Worm (Caenorhabditis elegans) whole organism, L4 larva: Measurements from ENCODE around the gene faah-1.

Experiments used
- F37D6.2 ChIP-seq: sonication (generic microtip); optimal IDR thresholded peaks from 2 replicates; lab custom pipeline; 2016; ENCODE audit warnings: mild to moderate bottlenecking, missing genetic modification characterization, missing compliant biosample characterization
- F44E2.7 ChIP-seq: fragments of 200-800 bp; sonication (Bioruptor generic); IDR thresholded peaks from 2 replicates; pipeline ENCODE4 v2.1.2; 2022; ENCODE audit warnings: missing genetic modification characterization, missing compliant biosample characterization
- R02D3.7 ChIP-seq: fragments of 150-350 bp; sonication (generic microtip); optimal IDR thresholded peaks from 3 replicates; lab custom pipeline; 2014; ENCODE audit warnings: missing biosample characterization, missing genetic modification characterization
- T20F7.1 ChIP-seq: fragments of 200-800 bp; sonication (Bioruptor generic); optimal IDR thresholded peaks from 2 replicates; lab custom pipeline; 2018; ENCODE audit warnings: mild to moderate bottlenecking, missing genetic modification characterization, missing compliant biosample characterization
- Y75B8A.6 ChIP-seq: fragments of 200-800 bp; sonication (Bioruptor generic); IDR thresholded peaks from 2 replicates; pipeline ENCODE4 v1.3.6; 2022; ENCODE audit warnings: missing genetic modification reagents, missing genetic modification characterization, missing compliant biosample characterization
- aha-1 ChIP-seq: fragments of 150-350 bp; peaks from one replicate; lab custom pipeline; 2014; ENCODE audit warnings: missing biosample characterization, missing genetic modification characterization
- arid-1 ChIP-seq: fragments of 200-800 bp; sonication (Bioruptor generic); conservative IDR thresholded peaks from 2 replicates; pipeline ENCODE4 v1.3.6; 2022; ENCODE audit warnings: missing genetic modification reagents, missing genetic modification characterization, missing compliant biosample characterization
- attf-4 ChIP-seq: sonication (generic microtip); optimal IDR thresholded peaks from 3 replicates; lab custom pipeline; 2017; ENCODE audit warnings: missing biosample characterization, missing genetic modification characterization
- ceh-44 ChIP-seq: fragments of 200-800 bp; sonication (Bioruptor generic); IDR thresholded peaks from 2 replicates; pipeline ENCODE4 v1.3.6; 2022; ENCODE audit warnings: missing genetic modification reagents, missing genetic modification characterization, missing compliant biosample characterization
- ces-1 ChIP-seq: fragments of 150-350 bp; sonication (generic microtip); optimal IDR thresholded peaks from 4 replicates; lab custom pipeline; 2014; ENCODE audit warnings: missing biosample characterization, missing genetic modification reagents, missing genetic modification characterization
- cey-2 ChIP-seq: sonication (generic microtip); optimal IDR thresholded peaks from 3 replicates; lab custom pipeline; 2017; ENCODE audit warnings: missing genetic modification characterization, mild to moderate bottlenecking, missing compliant biosample characterization, antibody characterized with exemption, borderline replicate concordance; ENCODE audit not compliant: insufficient read depth
- daf-16 ChIP-seq, 3 experiments: sonication (generic microtip); optimal IDR thresholded peaks; 2 replicates each; lab custom pipeline; 2016 to 2017; ENCODE audit warnings: missing genetic modification characterization in 3 of 3, missing genetic modification reagents in 3 of 3, mild to moderate bottlenecking in 2 of 3, missing compliant biosample characterization in 2 of 3, missing biosample characterization in 1 of 3, moderate library complexity in 1 of 3
- daf-19 ChIP-seq: fragments of 200-800 bp; sonication (Bioruptor generic); conservative IDR thresholded peaks from 2 replicates; pipeline ENCODE4 v1.3.6; 2022; ENCODE audit warnings: missing genetic modification characterization, missing compliant biosample characterization
- daf-8 ChIP-seq: fragments of 200-800 bp; sonication (Bioruptor generic); IDR thresholded peaks from 2 replicates; pipeline ENCODE4 v1.3.6; 2022; ENCODE audit warnings: missing genetic modification characterization, missing compliant biosample characterization
- dmd-6 ChIP-seq: fragments of 200-800 bp; sonication (Bioruptor generic); IDR thresholded peaks from 2 replicates; pipeline ENCODE4 v1.3.6; 2022; ENCODE audit warnings: missing genetic modification reagents, missing genetic modification characterization, missing compliant biosample characterization
- dmd-8 ChIP-seq: fragments of 200-800 bp; sonication (Bioruptor generic); IDR thresholded peaks from 2 replicates; pipeline ENCODE4 v1.3.6; 2022; ENCODE audit warnings: missing genetic modification characterization, missing compliant biosample characterization
- dpl-1 ChIP-seq: fragments of 150-350 bp; optimal IDR thresholded peaks from 2 replicates; lab custom pipeline; 2014; ENCODE audit warnings: missing biosample characterization, missing genetic modification reagents, missing genetic modification characterization
- dve-1 ChIP-seq: sonication (generic microtip); optimal IDR thresholded peaks from 2 replicates; lab custom pipeline; 2017; ENCODE audit warnings: antibody characterized with exemption, mild to moderate bottlenecking, missing genetic modification characterization, missing compliant biosample characterization; ENCODE audit not compliant: insufficient read depth
- hlh-11 ChIP-seq: fragments of 200-800 bp; sonication (Bioruptor generic); optimal IDR thresholded peaks from 2 replicates; lab custom pipeline; 2018; ENCODE audit warnings: mild to moderate bottlenecking, missing genetic modification characterization, missing compliant biosample characterization
- hmg-1.1 ChIP-seq: fragments of 200-800 bp; sonication (Bioruptor generic); IDR thresholded peaks from 2 replicates; pipeline ENCODE4 v1.3.6; 2022; ENCODE audit warnings: missing genetic modification reagents, missing genetic modification characterization, missing compliant biosample characterization
- lin-1 ChIP-seq: fragments of 200-800 bp; sonication (Bioruptor generic); IDR thresholded peaks from 2 replicates; pipeline ENCODE4 v1.3.6; 2022; ENCODE audit warnings: missing genetic modification reagents, missing genetic modification characterization, missing compliant biosample characterization
- lin-38 ChIP-seq: fragments of 200-800 bp; sonication (Bioruptor generic); IDR thresholded peaks from 2 replicates; pipeline ENCODE4 v1.3.6; 2022; ENCODE audit warnings: missing genetic modification reagents, missing genetic modification characterization, missing compliant biosample characterization
- mdl-1 ChIP-seq, 2 experiments: fragments of 150-350 bp in 1 of 2; sonication (generic microtip) in 1 of 2; optimal IDR thresholded peaks; 2 replicates each; lab custom pipeline; 2014 to 2017; ENCODE audit warnings: missing biosample characterization in 2 of 2, missing genetic modification characterization in 2 of 2
- mdt-29 ChIP-seq: fragments of 200-800 bp; sonication (Bioruptor generic); IDR thresholded peaks from 2 replicates; pipeline ENCODE4 v1.3.6; 2022; ENCODE audit warnings: missing genetic modification reagents, missing genetic modification characterization, missing compliant biosample characterization
- mes-2 ChIP-seq: sonication (generic microtip); optimal IDR thresholded peaks from 2 replicates; lab custom pipeline; 2016; ENCODE audit warnings: missing genotype, mild to moderate bottlenecking, missing genetic modification characterization, missing compliant biosample characterization; ENCODE audit not compliant: poor library complexity, severe bottlenecking
- mxl-3 ChIP-seq: fragments of 200-800 bp; sonication (Bioruptor generic); optimal IDR thresholded peaks from 2 replicates; lab custom pipeline; 2018; ENCODE audit warnings: mild to moderate bottlenecking, missing genetic modification characterization, missing compliant biosample characterization
- nhr-42 ChIP-seq: fragments of 200-800 bp; sonication (Bioruptor generic); IDR thresholded peaks from 2 replicates; pipeline ENCODE4 v1.3.6; 2022; ENCODE audit warnings: missing genetic modification characterization, missing compliant biosample characterization
- nhr-6 ChIP-seq: fragments of 150-350 bp; optimal IDR thresholded peaks from 2 replicates; lab custom pipeline; 2014; ENCODE audit warnings: missing biosample characterization, missing genetic modification characterization
- php-3 ChIP-seq: fragments of 200-800 bp; sonication (Bioruptor generic); IDR thresholded peaks from 2 replicates; pipeline ENCODE4 v1.3.6; 2022; ENCODE audit warnings: missing genetic modification reagents, missing genetic modification characterization, missing compliant biosample characterization
- pqm-1 ChIP-seq: sonication (generic microtip); optimal IDR thresholded peaks from 2 replicates; lab custom pipeline; 2017; ENCODE audit warnings: missing biosample characterization, missing genetic modification characterization
- saeg-2 ChIP-seq: fragments of 200-800 bp; sonication (Bioruptor generic); IDR thresholded peaks from 2 replicates; pipeline ENCODE4 v1.3.6; 2022; ENCODE audit warnings: missing genetic modification reagents, missing genetic modification characterization, missing compliant biosample characterization
- sdz-12 ChIP-seq: fragments of 200-800 bp; sonication (Bioruptor generic); optimal IDR thresholded peaks from 2 replicates; lab custom pipeline; 2018; ENCODE audit warnings: mild to moderate bottlenecking, missing genetic modification characterization, missing compliant biosample characterization
- skn-1 ChIP-seq: fragments of 150-350 bp; optimal IDR thresholded peaks from 2 replicates; lab custom pipeline; 2014; ENCODE audit warnings: missing biosample characterization, missing genetic modification characterization
- snpc-4 ChIP-seq: fragments of 150-350 bp; optimal IDR thresholded peaks from 2 replicates; lab custom pipeline; 2014; ENCODE audit warnings: missing biosample characterization, missing genetic modification characterization
- spr-3 ChIP-seq: fragments of 200-800 bp; sonication (Bioruptor generic); optimal IDR thresholded peaks from 2 replicates; lab custom pipeline; 2018; ENCODE audit warnings: mild to moderate bottlenecking, missing genetic modification characterization, missing compliant biosample characterization
- tra-1 ChIP-seq: fragments of 200-800 bp; sonication (Bioruptor generic); IDR thresholded peaks from 2 replicates; pipeline ENCODE4 v1.3.6; 2022; ENCODE audit warnings: missing genetic modification reagents, missing genetic modification characterization, missing compliant biosample characterization
- unc-62 ChIP-seq, 3 experiments: fragments of 150-350 bp in 1 of 3; sonication (generic microtip); optimal IDR thresholded peaks in 2 of 3; peaks in 1 of 3; 1 replicate in 1 of 3; 2 replicates in 2 of 3; lab custom pipeline; 2014 to 2017; ENCODE audit warnings: missing biosample characterization in 3 of 3, missing genetic modification characterization in 3 of 3, missing genetic modification reagents in 3 of 3, missing genotype in 1 of 3
- zag-1 ChIP-seq: fragments of 150-350 bp; optimal IDR thresholded peaks from 2 replicates; lab custom pipeline; 2014; ENCODE audit warnings: missing biosample characterization, missing genetic modification characterization
- zip-11 ChIP-seq: fragments of 200-800 bp; sonication (Bioruptor generic); IDR thresholded peaks from 2 replicates; pipeline ENCODE4 v1.3.6; 2022; ENCODE audit warnings: missing genetic modification characterization, missing compliant biosample characterization
- zip-2 ChIP-seq: fragments of 150-350 bp; optimal IDR thresholded peaks from 2 replicates; lab custom pipeline; 2014; ENCODE audit warnings: missing biosample characterization, missing genetic modification characterization
- ztf-11 ChIP-seq: fragments of 150-350 bp; optimal IDR thresholded peaks from 2 replicates; lab custom pipeline; 2014; ENCODE audit warnings: missing biosample characterization, missing genetic modification characterization

The faah-1 gene

ce11 chrIV:8153163-8153562 lies 6.0 kb upstream of the faah-1 start:
- TF ChIP-seq unc-62 (GFP tag; optimal IDR thresholded peaks at IDR 0.05 in 1 of 2; lab: Kevin White, UChicago) = peak in 1 of 2 experiments; percentile 93
- no peak for TF ChIP-seq unc-62 (tag; optimal IDR thresholded peaks at IDR 0.05; lab: Kevin White, UChicago)
- no peak for TF ChIP-seq F44E2.7

- TF ChIP-seq daf-8 (GFP tag; lab: Robert Waterston, UW) (no peak), unc-62 (GFP tag; optimal IDR thresholded peaks at IDR 0.05 in 1 of 2; lab: Kevin White, UChicago) (peak in 1 of 2 experiments; percentile 66), unc-62 (tag; optimal IDR thresholded peaks at IDR 0.05; lab: Kevin White, UChicago) (no peak), mes-2 (peak; percentile 28), aha-1 (tag; lab: Kevin White, UChicago) (peak; percentile 54)
- TF ChIP-seq, all 104 proteins: peak for 3
Measured at ce11 chrIV:8154966-8155365, 4.2 kb upstream of the faah-1 start.

ce11 chrIV:8157161-8157560 lies 2.0 kb upstream of the faah-1 start, which contains the start of gene B0218.5:
B0218.5 (minus strand) TSS chrIV:8157261.
- no peak for TF ChIP-seq mdl-1 (tag; optimal IDR thresholded peaks at IDR 0.05; lab: Kevin White, UChicago)
- TF ChIP-seq, all 104 proteins: peak for 0

- peak; percentile 23; the same call in 1 of the 2 replicates for TF ChIP-seq dmd-6 (GFP tag; lab: Robert Waterston, UW)
- no peak for TF ChIP-seq snpc-4 (tag; lab: Kevin White, UChicago)
- no peak for TF ChIP-seq nhr-42 (GFP tag; lab: Robert Waterston, UW)
- no peak for TF ChIP-seq daf-19 (GFP tag; lab: Robert Waterston, UW)
- TF ChIP-seq zip-11 (GFP tag; lab: Robert Waterston, UW) = no peak
- no peak for TF ChIP-seq ztf-11
- no peak for TF ChIP-seq R02D3.7 (tag; lab: Kevin White, UChicago)
- TF ChIP-seq php-3 = 0 out of 2 replicates have a peak, but pooled peaks have one; percentile 32
- no peak for TF ChIP-seq lin-38 (GFP tag; lab: Robert Waterston, UW)
- no peak for TF ChIP-seq dpl-1 (GFP tag; lab: Kevin White, UChicago)
- no peak for TF ChIP-seq hlh-11 (tag; lab: Kevin White, UChicago)
- TF ChIP-seq attf-4 = no peak
- no peak for TF ChIP-seq saeg-2 (GFP tag; lab: Robert Waterston, UW)
- TF ChIP-seq dve-1 (tag; lab: Kevin White, UChicago) = peak; percentile 31
- no peak for TF ChIP-seq cey-2 (tag; lab: Kevin White, UChicago)
- TF ChIP-seq ces-1 (GFP tag; lab: Kevin White, UChicago) = no peak
- TF ChIP-seq sdz-12 (GFP tag; lab: Kevin White, UChicago) = no peak
- TF ChIP-seq dmd-8 (GFP tag; lab: Robert Waterston, UW) = no peak
- no peak for TF ChIP-seq mxl-3 (GFP tag; lab: Kevin White, UChicago)
- no peak for TF ChIP-seq F44E2.7
- no peak for TF ChIP-seq T20F7.1
- TF ChIP-seq tra-1 (GFP tag; lab: Robert Waterston, UW) = no peak
- TF ChIP-seq, all 104 proteins: peak for 3
Measured at ce11 chrIV:8159995-8160394, 808 bp downstream of the faah-1 start.

ce11 chrIV:8161774-8162173 lies 2.6 kb downstream of the faah-1 start:
- TF ChIP-seq cey-2 (tag; lab: Kevin White, UChicago) = no peak
- no peak for TF ChIP-seq ces-1 (GFP tag; lab: Kevin White, UChicago)
- TF ChIP-seq mdt-29 (GFP tag; lab: Robert Waterston, UW) = no peak
- TF ChIP-seq F37D6.2 (tag; lab: Kevin White, UChicago) = no peak
- TF ChIP-seq dmd-6 (GFP tag; lab: Robert Waterston, UW) = peak; percentile 48
- no peak for TF ChIP-seq dpl-1 (GFP tag; lab: Kevin White, UChicago)
- no peak for TF ChIP-seq nhr-6 (tag; lab: Kevin White, UChicago)
- no peak for TF ChIP-seq zag-1 (tag; lab: Kevin White, UChicago)
- no peak for TF ChIP-seq mdl-1 (tag; optimal IDR thresholded peaks at IDR 0.05; lab: Kevin White, UChicago)
- no peak for TF ChIP-seq arid-1 (GFP tag; lab: Robert Waterston, UW)
- TF ChIP-seq pqm-1 (tag; lab: Kevin White, UChicago) = peak; percentile 14
- TF ChIP-seq lin-1 (GFP tag; lab: Robert Waterston, UW) = no peak
- peak; percentile 92 for TF ChIP-seq php-3
- TF ChIP-seq aha-1 (tag; lab: Kevin White, UChicago) = no peak
- no peak for TF ChIP-seq skn-1 (tag; lab: Kevin White, UChicago)
- no peak for TF ChIP-seq ceh-44 (GFP tag; lab: Robert Waterston, UW)
- no peak for TF ChIP-seq hmg-1.1 (GFP tag; lab: Robert Waterston, UW)
- no peak for TF ChIP-seq daf-16 (GFP tag; optimal IDR thresholded peaks at IDR 0.05; lab: Kevin White, UChicago)
- TF ChIP-seq daf-16 (tag; optimal IDR thresholded peaks at IDR 0.05; lab: Kevin White, UChicago) = peak; percentile 29
- no peak for TF ChIP-seq F44E2.7
- no peak for TF ChIP-seq spr-3 (GFP tag; lab: Kevin White, UChicago)
- no peak for TF ChIP-seq saeg-2 (GFP tag; lab: Robert Waterston, UW)
- TF ChIP-seq Y75B8A.6 (GFP tag; lab: Robert Waterston, UW) = no peak
- TF ChIP-seq ztf-11 = no peak
- TF ChIP-seq zip-2 = no peak
- TF ChIP-seq dmd-8 (GFP tag; lab: Robert Waterston, UW) = no peak
- no peak for TF ChIP-seq T20F7.1
